Fruit fly (Drosophila melanogaster): Measurements from ENCODE around the gene Cubn.
A peak's percentile ranks its signal among the peaks of the same experiment; 100 is the strongest.

Cubn gene

dm6 chrX:9576504-9577337 lies 5.6 kb upstream of the Cubn start:
- TF ChIP-seq CG8478 (optimal IDR thresholded peaks at IDR 0.05) (no peak), CTCF (optimal IDR thresholded peaks at IDR 0.05) (no peak)

dm6 chrX:9576147-9576503 lies 5.0 kb upstream of the Cubn start, which contains the start of gene CG42395:
CG42395 (minus strand) TSS chrX:9576247.
- TF ChIP-seq CG8478 (optimal IDR thresholded peaks at IDR 0.05) (no peak), CTCF (optimal IDR thresholded peaks at IDR 0.05) (no peak)

DNA sequence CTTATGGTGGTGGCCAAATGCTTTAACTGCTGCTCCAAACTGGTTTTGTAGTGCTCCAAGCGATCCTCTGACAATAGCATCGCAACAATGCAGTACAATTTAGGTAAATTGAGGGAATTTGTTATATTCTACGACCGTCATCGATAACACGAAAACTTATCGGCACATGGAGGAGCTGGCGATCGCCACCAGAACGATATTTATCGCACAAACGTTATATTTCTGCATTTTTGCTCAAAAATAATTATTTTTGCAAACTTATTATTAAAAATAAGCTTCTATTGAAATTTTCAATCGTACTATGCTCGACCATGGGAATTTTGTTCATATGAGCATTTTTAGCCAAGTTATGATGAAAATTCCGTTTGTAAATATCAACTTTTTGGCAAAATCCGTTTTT lies 14.7 kb downstream of the Cubn start, which contains the start of gene CG15317:
Gene CG15317, minus strand, starts transcription at position 148 of the 400 bp plus-strand sequence.
- TF ChIP-seq CTCF (optimal IDR thresholded peaks at IDR 0.05): no peak
- no peak for TF ChIP-seq CG8478 (optimal IDR thresholded peaks at IDR 0.05)

DNA sequence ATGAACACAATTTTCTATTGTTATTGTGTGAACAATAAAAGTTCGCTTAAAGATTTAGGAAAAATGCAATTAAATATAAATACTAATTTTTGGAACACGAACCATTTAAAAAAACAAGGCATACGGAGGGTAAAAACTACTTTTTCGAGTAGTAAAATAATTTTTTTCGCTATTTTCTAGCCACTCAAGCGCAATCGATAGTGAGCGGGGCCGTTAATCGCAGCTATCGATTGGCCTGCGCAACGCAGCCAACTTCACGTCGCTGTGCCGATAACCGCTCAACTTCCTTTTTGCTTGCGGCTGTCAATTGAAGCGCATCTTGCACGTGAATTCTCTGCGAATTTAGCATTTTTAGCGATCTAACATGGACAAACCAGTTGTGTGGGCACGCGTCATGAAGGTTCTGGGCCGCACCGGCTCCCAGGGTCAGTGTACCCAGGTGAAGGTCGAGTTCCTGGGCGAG lies 16.7 kb downstream of the Cubn start, which contains the start of gene RpS28b:
Gene RpS28b, plus strand, starts transcription at position 278 of the 463 bp plus-strand sequence.
- TF ChIP-seq CG8478 (optimal IDR thresholded peaks at IDR 0.05) (no peak), CTCF (optimal IDR thresholded peaks at IDR 0.05) (no peak)

DNA sequence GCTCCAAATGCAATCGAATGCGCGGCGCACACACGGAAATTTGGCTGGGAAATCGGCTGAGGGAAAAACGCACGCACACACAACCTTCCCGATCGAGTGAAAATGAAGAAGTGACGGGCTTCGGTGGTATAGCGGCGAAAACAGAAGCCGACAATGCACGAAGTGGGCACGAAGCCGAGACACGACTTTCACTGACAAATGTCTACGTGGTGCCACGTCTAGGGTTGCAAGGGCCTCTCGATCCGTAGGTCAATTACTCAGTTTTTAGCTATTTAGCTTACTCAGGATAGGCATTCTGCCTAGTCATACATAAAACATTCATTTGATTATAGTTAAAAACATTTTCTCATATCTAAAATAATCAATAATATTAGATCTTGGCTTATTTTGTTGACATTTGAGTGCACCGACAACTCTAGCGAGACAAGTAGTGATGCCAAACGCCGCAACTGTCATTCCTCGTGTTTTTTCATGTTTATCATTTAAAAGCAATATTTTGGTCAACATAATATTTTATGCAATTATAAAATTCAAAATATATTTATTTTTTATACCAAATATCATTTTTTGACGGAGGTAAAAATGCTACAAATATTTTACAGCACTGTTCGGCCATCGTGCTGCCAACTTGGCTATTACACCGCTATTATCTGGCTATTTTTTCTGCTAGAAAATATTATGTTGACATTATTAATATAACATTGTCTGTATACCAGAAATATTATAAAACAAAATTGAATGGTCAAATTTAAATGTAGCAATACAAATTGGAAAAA lies 17.4 kb downstream of the Cubn start:
- no peak for TF ChIP-seq CG8478 (optimal IDR thresholded peaks at IDR 0.05)
- TF ChIP-seq CTCF (optimal IDR thresholded peaks at IDR 0.05): no peak

DNA sequence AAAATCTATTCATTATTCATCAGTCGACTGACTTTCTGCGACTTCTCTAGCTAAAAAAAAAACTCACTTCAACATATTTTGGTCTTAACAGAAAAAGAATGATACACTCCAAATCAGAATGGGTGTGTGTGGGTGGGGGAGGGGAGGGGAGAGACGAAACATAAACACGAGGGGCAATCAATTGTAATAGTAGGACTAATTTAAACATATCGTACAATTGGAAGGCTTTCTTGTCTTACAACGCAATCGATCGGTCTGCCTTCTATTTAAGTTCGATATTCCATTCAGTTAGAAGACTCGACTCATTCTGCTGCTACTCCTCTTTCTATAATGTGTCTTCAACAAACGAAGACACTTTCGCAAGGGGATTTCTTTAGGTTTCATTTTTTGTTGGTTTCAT lies 19.9 kb downstream of the Cubn start:
- TF ChIP-seq CG8478 (optimal IDR thresholded peaks at IDR 0.05) (no peak), CTCF (optimal IDR thresholded peaks at IDR 0.05) (no peak)

DNA sequence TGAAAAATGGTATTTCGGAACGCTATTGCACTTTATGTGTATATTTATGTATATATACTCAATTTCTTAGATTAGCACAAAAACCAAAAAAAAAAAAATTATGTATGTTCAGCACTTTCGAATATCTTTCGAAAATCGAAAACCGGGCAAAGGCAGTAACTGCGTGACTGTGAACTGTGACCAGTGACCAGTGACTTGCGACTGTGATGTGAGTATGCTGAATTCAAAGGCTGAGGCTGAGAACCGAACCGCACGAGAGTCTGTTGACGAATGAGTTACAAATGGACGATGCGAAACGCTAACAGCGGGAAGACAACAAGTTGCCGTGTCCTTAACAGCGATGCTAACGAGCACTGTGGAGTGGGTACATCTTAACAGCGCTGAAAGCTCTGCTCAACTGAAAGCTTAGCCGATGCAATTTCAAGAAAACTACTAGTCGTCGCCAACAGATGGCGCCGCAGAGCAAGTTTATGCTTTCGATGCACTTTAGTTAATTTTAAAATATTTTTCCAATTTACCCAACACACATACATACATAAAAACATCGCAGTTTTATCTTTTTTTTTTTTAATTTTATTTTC lies 20.5 kb downstream of the Cubn start, which contains the start of gene CG32700:
Gene CG32700, minus strand, starts transcription at position 274 of the 581 bp plus-strand sequence.
- no peak for TF ChIP-seq CG8478 (optimal IDR thresholded peaks at IDR 0.05)
- peak; percentile 80 to 81 for TF ChIP-seq CTCF (optimal IDR thresholded peaks at IDR 0.05)

DNA sequence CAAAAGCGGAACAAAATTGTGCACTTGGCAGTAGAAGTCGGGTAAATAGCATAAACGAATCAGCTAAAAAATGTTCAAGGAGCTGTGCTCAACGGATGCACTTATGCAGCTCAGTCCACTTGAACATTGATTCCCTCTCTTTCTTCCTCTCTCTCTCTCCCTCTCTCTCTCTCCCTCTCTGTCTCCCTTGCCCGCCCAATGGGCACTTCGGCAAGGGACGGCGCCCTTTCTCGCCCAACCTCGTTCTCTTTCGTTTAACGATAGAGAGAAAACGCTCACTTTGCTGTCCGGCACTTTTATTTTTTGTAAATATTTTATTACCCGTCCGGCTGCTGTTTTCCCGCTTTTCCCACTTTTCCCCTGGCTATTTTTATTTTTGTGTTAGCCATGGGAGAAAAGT lies 26.7 kb downstream of the Cubn start:
- TF ChIP-seq CG8478 (optimal IDR thresholded peaks at IDR 0.05) (no peak), CTCF (optimal IDR thresholded peaks at IDR 0.05) (no peak)

DNA sequence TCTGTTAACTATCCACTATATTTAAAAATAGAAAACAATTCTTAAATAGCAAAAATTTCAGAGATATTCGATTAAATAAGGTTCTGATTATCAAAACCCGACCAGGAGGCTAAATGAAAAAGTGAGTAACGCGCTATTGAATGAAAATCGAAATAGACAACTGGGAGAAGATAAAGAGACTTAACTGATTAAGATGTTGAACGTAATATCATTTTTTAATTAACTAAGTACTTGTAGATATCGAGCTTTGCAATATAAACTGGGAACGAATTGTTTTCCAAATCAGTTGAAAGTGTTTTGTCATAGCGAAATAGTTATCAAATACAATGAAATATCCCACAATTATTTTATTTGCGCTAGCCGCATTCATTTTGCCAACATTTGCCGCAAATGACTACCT lies 37.6 kb downstream of the Cubn start, which contains the start of gene CG34026:
Gene CG34026, plus strand, starts transcription at position 301 of the 400 bp plus-strand sequence.
- no peak for TF ChIP-seq CG8478 (optimal IDR thresholded peaks at IDR 0.05)

DNA sequence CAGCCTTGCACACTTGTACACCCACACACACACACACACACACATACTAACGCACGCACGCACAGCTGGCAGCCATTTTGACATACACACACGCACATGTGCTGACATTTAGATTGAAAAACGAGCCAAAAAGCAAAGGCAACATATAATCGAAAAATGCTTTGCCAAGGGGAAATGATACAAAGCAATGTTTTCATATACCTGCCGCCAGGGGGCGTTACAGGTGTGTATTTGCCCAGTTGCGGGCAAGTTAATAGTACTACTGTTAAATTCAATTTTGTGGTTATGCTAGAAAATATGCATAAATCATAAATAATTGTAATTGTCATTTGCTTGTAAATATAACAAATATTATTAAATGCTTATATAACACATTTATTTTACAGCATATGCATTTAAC lies 38.7 kb downstream of the Cubn start:
- peak; percentile 53 to 62 for TF ChIP-seq CTCF (optimal IDR thresholded peaks at IDR 0.05)
- TF ChIP-seq CG8478 (optimal IDR thresholded peaks at IDR 0.05): no peak

DNA sequence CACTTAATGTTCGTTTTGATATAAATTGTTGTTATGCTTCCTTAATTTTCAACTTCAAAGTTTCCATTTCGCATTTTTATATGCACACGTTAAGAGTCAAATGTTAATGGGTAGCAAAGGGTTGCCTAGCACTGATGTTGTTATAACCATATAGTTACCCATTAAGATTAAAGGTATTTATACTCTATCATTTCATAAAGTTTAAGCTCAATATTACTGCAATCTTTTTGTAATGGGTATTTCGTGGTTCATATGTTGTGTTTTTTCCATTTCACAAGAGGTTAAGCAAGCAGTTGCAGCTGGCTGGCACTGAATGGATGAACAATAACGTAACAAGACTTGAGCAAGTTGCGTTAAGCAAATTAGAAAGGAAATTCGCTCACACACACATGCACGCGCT lies 39.2 kb downstream of the Cubn start:
- no peak for TF ChIP-seq CG8478 (optimal IDR thresholded peaks at IDR 0.05)
- TF ChIP-seq CTCF (optimal IDR thresholded peaks at IDR 0.05): no peak

DNA sequence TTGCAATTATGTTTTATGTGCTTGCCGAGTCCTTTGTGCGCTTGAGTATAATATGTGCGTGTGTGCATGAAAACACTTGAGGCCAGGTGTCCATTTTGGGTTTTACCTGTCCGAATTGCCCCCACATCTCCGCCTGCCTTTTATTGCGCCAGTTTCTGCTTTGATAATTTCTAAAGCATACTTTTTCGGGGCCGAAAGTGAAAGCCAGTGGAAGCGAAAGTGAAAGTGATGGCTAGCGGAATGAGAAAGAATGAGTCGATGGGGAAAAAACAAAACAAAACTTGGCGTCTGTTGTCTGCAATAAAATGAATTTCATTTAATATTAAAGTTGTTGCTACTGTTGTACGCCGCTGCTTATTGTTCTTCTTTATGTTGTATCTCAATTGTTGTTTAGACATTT lies 47.6 kb downstream of the Cubn start:
- no peak for TF ChIP-seq CTCF (optimal IDR thresholded peaks at IDR 0.05)

dm6 chrX:9520175-9520574 lies 50.9 kb downstream of the Cubn start:
- TF ChIP-seq CG8478 (optimal IDR thresholded peaks at IDR 0.05) (no peak), CTCF (optimal IDR thresholded peaks at IDR 0.05) (no peak)

DNA sequence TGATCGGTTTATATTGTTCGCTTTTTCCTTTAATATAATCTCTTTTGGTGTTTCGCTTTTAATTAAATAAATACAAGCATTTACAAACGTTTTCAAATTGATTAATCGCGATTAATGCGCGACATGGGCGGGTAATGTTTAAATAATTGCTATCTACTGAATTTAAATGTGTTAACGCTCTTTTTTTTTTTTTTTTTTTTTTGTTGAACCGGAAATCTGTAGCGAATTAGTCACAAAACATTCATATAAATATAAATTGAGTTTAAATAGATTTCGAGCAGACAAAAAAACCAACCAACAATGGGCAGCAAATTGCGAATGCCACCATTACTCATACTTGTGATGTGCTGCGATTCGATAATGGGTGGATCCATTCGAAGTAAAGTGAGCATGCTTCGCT lies 59.9 kb downstream of the Cubn start, which contains the start of gene CG34028:
Gene CG34028, plus strand, starts transcription at position 301 of the 400 bp plus-strand sequence.
- TF ChIP-seq CTCF (optimal IDR thresholded peaks at IDR 0.05) (no peak), CG8478 (optimal IDR thresholded peaks at IDR 0.05) (no peak)

All from S2 (cell line).